Fruit fly (Drosophila melanogaster): ENCODE data around the gene Wdr82.
A peak's percentile ranks its signal among the peaks of the same experiment; 100 is the strongest.

dm6 chr2L:8371354-8371937 is 2.8 kb upstream of the Wdr82 start:
- TF ChIP-seq CG3163 (GFP tag; optimal IDR thresholded peaks at IDR 0.05) (no peak), ato (GFP tag; IDR thresholded peaks at IDR 0.05; ENCODE audit: partially characterized antibody) (no peak), her (GFP tag; optimal IDR thresholded peaks at IDR 0.05) (no peak), ac (GFP tag; optimal IDR thresholded peaks at IDR 0.05) (no peak), Dip2 (GFP tag; IDR thresholded peaks at IDR 0.05) (no peak), gem (tag; optimal IDR thresholded peaks at IDR 0.05) (peak; percentile 42), CG13775 (GFP tag; optimal IDR thresholded peaks at IDR 0.05) (no peak)

All from whole organism, embryonic.